Fruit fly (Drosophila melanogaster) whole organism, pupa: ENCODE results near the gene CHMP2B.

Source experiments
- CG10348 ChIP-seq: fragments of 200-800 bp; sonication (Bioruptor generic); IDR thresholded peaks from 2 replicates; pipeline ENCODE4 v1.3.6; 2022; ENCODE audit warnings: missing biosample characterization, missing genetic modification characterization
- CG12605 ChIP-seq: fragments of 200-800 bp; sonication (Bioruptor generic); IDR thresholded peaks from 2 replicates; pipeline ENCODE4 v1.3.6; 2022; ENCODE audit warnings: missing biosample characterization, missing genetic modification characterization
- CG4496 ChIP-seq: fragments of 200-800 bp; sonication (Bioruptor generic); IDR thresholded peaks from 3 replicates; pipeline ENCODE4 v1.3.6; 2022; ENCODE audit warnings: missing biosample characterization, missing genetic modification characterization
- CG8159 ChIP-seq: fragments of 200-800 bp; sonication (Bioruptor generic); optimal IDR thresholded peaks from 3 replicates; lab custom pipeline; 2018; ENCODE audit warnings: missing biosample characterization, mild to moderate bottlenecking, missing genetic modification characterization, moderate library complexity
- CG9948 ChIP-seq: fragments of 200-800 bp; sonication (Bioruptor generic); optimal IDR thresholded peaks from 2 replicates; lab custom pipeline; 2018; ENCODE audit warnings: missing biosample characterization, mild to moderate bottlenecking, missing genetic modification characterization, moderate library complexity
- D1 ChIP-seq: fragments of 200-800 bp; sonication (Bioruptor generic); optimal IDR thresholded peaks from 2 replicates; lab custom pipeline; 2018; ENCODE audit warnings: missing biosample characterization, mild to moderate bottlenecking, missing genetic modification characterization, moderate library complexity
- Ets98B ChIP-seq: fragments of 200-800 bp; sonication (Bioruptor generic); IDR thresholded peaks from 2 replicates; pipeline ENCODE4 v1.3.6; 2022; ENCODE audit warnings: missing biosample characterization, missing genetic modification characterization
- Snoo ChIP-seq: fragments of 200-800 bp; sonication (Bioruptor generic); optimal IDR thresholded peaks from 3 replicates; lab custom pipeline; 2017; ENCODE audit warnings: missing biosample characterization, mild to moderate bottlenecking, missing genetic modification characterization, inconsistent platforms
- gl ChIP-seq: fragments of 200-800 bp; sonication (Bioruptor generic); optimal IDR thresholded peaks from 2 replicates; lab custom pipeline; 2018; ENCODE audit warnings: missing biosample characterization, mild to moderate bottlenecking, missing genetic modification characterization

DNA sequence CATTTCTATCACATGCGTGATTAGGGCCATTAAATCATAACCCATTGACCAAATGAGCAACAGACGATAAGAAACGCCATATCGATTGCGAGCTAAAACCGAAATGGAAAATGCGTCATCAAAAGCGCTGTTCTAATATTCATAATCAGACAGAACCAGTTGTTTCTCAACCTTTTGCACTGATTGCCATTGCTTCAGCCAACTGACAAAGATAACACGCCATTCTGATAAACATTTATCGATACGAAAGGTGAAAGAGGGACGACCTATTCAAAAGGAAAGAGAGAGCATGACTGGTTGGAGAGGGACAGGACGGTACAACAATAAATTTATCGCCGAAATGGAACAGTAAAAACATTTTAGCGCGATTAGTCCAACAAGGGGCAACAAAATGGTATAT lies 37.4 kb downstream of the CHMP2B start:
- TF ChIP-seq CG8159 (tag; lab: Kevin White, UChicago): no peak
- no peak for TF ChIP-seq CG10348
- TF ChIP-seq Ets98B: no peak
- no peak for TF ChIP-seq CG12605 (GFP tag; lab: Robert Waterston, UW)
- TF ChIP-seq CG4496 (GFP tag; lab: Robert Waterston, UW): no peak
- no peak for TF ChIP-seq CG9948 (tag; lab: Kevin White, UChicago)
- no peak for TF ChIP-seq gl
- no peak for TF ChIP-seq Snoo (tag; lab: Kevin White, UChicago)
- no peak for TF ChIP-seq D1 (tag; lab: Kevin White, UChicago)
